Worm (Caenorhabditis elegans) whole organism, L4 larva: ENCODE results near the gene npp-18.

Experiments used
- F10B5.3 ChIP-seq: sonication (generic microtip); optimal IDR thresholded peaks from 2 replicates; lab custom pipeline; 2016; ENCODE audit warnings: mild to moderate bottlenecking, missing genetic modification characterization, missing compliant biosample characterization
- F37D6.2 ChIP-seq: sonication (generic microtip); optimal IDR thresholded peaks from 2 replicates; lab custom pipeline; 2016; ENCODE audit warnings: mild to moderate bottlenecking, missing genetic modification characterization, missing compliant biosample characterization
- F49E8.2 ChIP-seq: sonication (generic microtip); optimal IDR thresholded peaks from 2 replicates; lab custom pipeline; 2016; ENCODE audit warnings: missing compliant biosample characterization, mild to moderate bottlenecking, missing genetic modification characterization, borderline replicate concordance
- T20F7.1 ChIP-seq: fragments of 200-800 bp; sonication (Bioruptor generic); optimal IDR thresholded peaks from 2 replicates; lab custom pipeline; 2018; ENCODE audit warnings: mild to moderate bottlenecking, missing genetic modification characterization, missing compliant biosample characterization
- Y105C5A.15 ChIP-seq: fragments of 200-800 bp; sonication (Bioruptor generic); IDR thresholded peaks from 2 replicates; pipeline ENCODE4 v1.3.6; 2022; ENCODE audit warnings: missing genetic modification characterization, missing compliant biosample characterization
- Y48G9A.11 ChIP-seq: fragments of 200-800 bp; sonication (Bioruptor generic); IDR thresholded peaks from 2 replicates; pipeline ENCODE4 v1.3.6; 2022; ENCODE audit warnings: missing genetic modification reagents, missing genetic modification characterization, missing compliant biosample characterization
- Y75B8A.6 ChIP-seq: fragments of 200-800 bp; sonication (Bioruptor generic); IDR thresholded peaks from 2 replicates; pipeline ENCODE4 v1.3.6; 2022; ENCODE audit warnings: missing genetic modification reagents, missing genetic modification characterization, missing compliant biosample characterization
- ZK546.5 ChIP-seq, 2 experiments: sonication (generic microtip); optimal IDR thresholded peaks; 2 replicates each; lab custom pipeline; 2017; ENCODE audit warnings: missing biosample characterization in 2 of 2, missing genetic modification characterization in 2 of 2
- aly-2 ChIP-seq: sonication (generic microtip); optimal IDR thresholded peaks from 2 replicates; lab custom pipeline; 2018; ENCODE audit warnings: missing biosample characterization, missing genetic modification characterization
- ama-1 ChIP-seq: fragments of 150-350 bp; optimal IDR thresholded peaks from 2 replicates; lab custom pipeline; 2014; ENCODE audit warnings: inconsistent platforms, mixed read lengths
- arid-1 ChIP-seq: fragments of 200-800 bp; sonication (Bioruptor generic); conservative IDR thresholded peaks from 2 replicates; pipeline ENCODE4 v1.3.6; 2022; ENCODE audit warnings: missing genetic modification reagents, missing genetic modification characterization, missing compliant biosample characterization
- attf-4 ChIP-seq: sonication (generic microtip); optimal IDR thresholded peaks from 3 replicates; lab custom pipeline; 2017; ENCODE audit warnings: missing biosample characterization, missing genetic modification characterization
- ceh-20 ChIP-seq: fragments of 200-800 bp; sonication (Bioruptor generic); IDR thresholded peaks from 2 replicates; pipeline ENCODE4 v1.3.6; 2022; ENCODE audit warnings: missing genetic modification reagents, missing genetic modification characterization, missing compliant biosample characterization
- ceh-28 ChIP-seq: fragments of 150-350 bp; optimal IDR thresholded peaks from 2 replicates; lab custom pipeline; 2014; ENCODE audit warnings: missing biosample characterization, missing genetic modification reagents, missing genetic modification characterization
- ceh-32 ChIP-seq: sonication (generic microtip); optimal IDR thresholded peaks from 2 replicates; lab custom pipeline; 2016; ENCODE audit warnings: mild to moderate bottlenecking, missing genetic modification characterization, missing compliant biosample characterization; ENCODE audit not compliant: poor library complexity
- ceh-62 ChIP-seq: sonication (generic microtip); optimal IDR thresholded peaks from 2 replicates; lab custom pipeline; 2017; ENCODE audit warnings: missing biosample characterization, missing genetic modification characterization
- ceh-82 ChIP-seq: sonication (generic microtip); optimal IDR thresholded peaks from 2 replicates; lab custom pipeline; 2017; ENCODE audit warnings: missing biosample characterization, missing genetic modification characterization
- ces-1 ChIP-seq: fragments of 150-350 bp; sonication (generic microtip); optimal IDR thresholded peaks from 4 replicates; lab custom pipeline; 2014; ENCODE audit warnings: missing biosample characterization, missing genetic modification reagents, missing genetic modification characterization
- daf-12 ChIP-seq: fragments of 150-350 bp; optimal IDR thresholded peaks from 2 replicates; lab custom pipeline; 2014; ENCODE audit warnings: missing biosample characterization, missing genetic modification reagents, missing genetic modification characterization
- daf-8 ChIP-seq: fragments of 200-800 bp; sonication (Bioruptor generic); IDR thresholded peaks from 2 replicates; pipeline ENCODE4 v1.3.6; 2022; ENCODE audit warnings: missing genetic modification characterization, missing compliant biosample characterization
- dmd-6 ChIP-seq: fragments of 200-800 bp; sonication (Bioruptor generic); IDR thresholded peaks from 2 replicates; pipeline ENCODE4 v1.3.6; 2022; ENCODE audit warnings: missing genetic modification reagents, missing genetic modification characterization, missing compliant biosample characterization
- dmd-8 ChIP-seq: fragments of 200-800 bp; sonication (Bioruptor generic); IDR thresholded peaks from 2 replicates; pipeline ENCODE4 v1.3.6; 2022; ENCODE audit warnings: missing genetic modification characterization, missing compliant biosample characterization
- dmd-9 ChIP-seq: fragments of 200-800 bp; sonication (Bioruptor generic); IDR thresholded peaks from 2 replicates; pipeline ENCODE4 v1.3.6; 2022; ENCODE audit warnings: missing genetic modification reagents, missing genetic modification characterization, missing compliant biosample characterization
- egl-27 ChIP-seq: sonication (generic microtip); optimal IDR thresholded peaks from 3 replicates; lab custom pipeline; 2017; ENCODE audit warnings: missing biosample characterization, missing genetic modification reagents, missing genetic modification characterization
- fkh-10 ChIP-seq: fragments of 150-350 bp; optimal IDR thresholded peaks from 2 replicates; lab custom pipeline; 2014; ENCODE audit warnings: missing biosample characterization, missing genetic modification reagents, missing genetic modification characterization
- fos-1 ChIP-seq: fragments of 150-350 bp; optimal IDR thresholded peaks from 2 replicates; lab custom pipeline; 2014; ENCODE audit warnings: missing biosample characterization, missing genetic modification characterization
- jun-1 ChIP-seq: fragments of 150-350 bp; optimal IDR thresholded peaks from 2 replicates; lab custom pipeline; 2014; ENCODE audit warnings: missing biosample characterization, missing genetic modification reagents, missing genetic modification characterization
- lim-7 ChIP-seq: fragments of 200-800 bp; sonication (Bioruptor generic); IDR thresholded peaks from 2 replicates; pipeline ENCODE4 v1.3.6; 2022; ENCODE audit warnings: missing genetic modification characterization, missing compliant biosample characterization
- lin-38 ChIP-seq: fragments of 200-800 bp; sonication (Bioruptor generic); IDR thresholded peaks from 2 replicates; pipeline ENCODE4 v1.3.6; 2022; ENCODE audit warnings: missing genetic modification reagents, missing genetic modification characterization, missing compliant biosample characterization
- lin-39 ChIP-seq: fragments of 150-350 bp; optimal IDR thresholded peaks from 2 replicates; lab custom pipeline; 2014; ENCODE audit warnings: missing biosample characterization, missing genetic modification reagents, missing genetic modification characterization
- lir-3 ChIP-seq: sonication (generic microtip); optimal IDR thresholded peaks from 2 replicates; lab custom pipeline; 2016; ENCODE audit warnings: mild to moderate bottlenecking, missing genetic modification characterization, missing compliant biosample characterization
- lsy-2 ChIP-seq, 2 experiments: fragments of 150-350 bp in 1 of 2; sonication (generic microtip) in 1 of 2; optimal IDR thresholded peaks; 2 replicates each; lab custom pipeline; 2014 to 2017; ENCODE audit warnings: missing biosample characterization in 2 of 2, missing genetic modification characterization in 2 of 2
- madf-5 ChIP-seq, 2 experiments: fragments of 200-800 bp; sonication (Bioruptor generic); IDR thresholded peaks; 2 replicates each; pipeline ENCODE4 v1.3.6; 2022; ENCODE audit warnings: missing compliant biosample characterization in 2 of 2, missing genetic modification characterization in 2 of 2
- mdl-1 ChIP-seq, 2 experiments: fragments of 150-350 bp in 1 of 2; sonication (generic microtip) in 1 of 2; optimal IDR thresholded peaks; 2 replicates each; lab custom pipeline; 2014 to 2017; ENCODE audit warnings: missing biosample characterization in 2 of 2, missing genetic modification characterization in 2 of 2
- mdt-29 ChIP-seq: fragments of 200-800 bp; sonication (Bioruptor generic); IDR thresholded peaks from 2 replicates; pipeline ENCODE4 v1.3.6; 2022; ENCODE audit warnings: missing genetic modification reagents, missing genetic modification characterization, missing compliant biosample characterization
- mxl-2 ChIP-seq: fragments of 200-800 bp; sonication (Bioruptor generic); conservative IDR thresholded peaks from 2 replicates; pipeline ENCODE4 v1.3.6; 2022; ENCODE audit warnings: missing genetic modification reagents, missing genetic modification characterization, missing compliant biosample characterization
- mxl-3 ChIP-seq: fragments of 200-800 bp; sonication (Bioruptor generic); optimal IDR thresholded peaks from 2 replicates; lab custom pipeline; 2018; ENCODE audit warnings: mild to moderate bottlenecking, missing genetic modification characterization, missing compliant biosample characterization
- nhr-102 ChIP-seq: sonication (generic microtip); optimal IDR thresholded peaks from 2 replicates; lab custom pipeline; 2016; ENCODE audit warnings: mild to moderate bottlenecking, missing genetic modification characterization, moderate library complexity, missing compliant biosample characterization
- nhr-11 ChIP-seq: fragments of 150-350 bp; optimal IDR thresholded peaks from 2 replicates; lab custom pipeline; 2014; ENCODE audit warnings: missing biosample characterization, missing genetic modification characterization
- nhr-111 ChIP-seq: fragments of 200-800 bp; sonication (Bioruptor generic); optimal IDR thresholded peaks from 2 replicates; lab custom pipeline; 2018; ENCODE audit warnings: mild to moderate bottlenecking, missing genetic modification characterization, missing compliant biosample characterization
- nhr-28 ChIP-seq: fragments of 150-350 bp; optimal IDR thresholded peaks from 2 replicates; lab custom pipeline; 2014; ENCODE audit warnings: missing biosample characterization, missing genetic modification characterization
- nhr-41 ChIP-seq: fragments of 200-800 bp; sonication (Bioruptor generic); IDR thresholded peaks from 2 replicates; pipeline ENCODE4 v1.3.6; 2022; ENCODE audit warnings: missing genetic modification reagents, missing genetic modification characterization, missing compliant biosample characterization
- nhr-42 ChIP-seq: fragments of 200-800 bp; sonication (Bioruptor generic); IDR thresholded peaks from 2 replicates; pipeline ENCODE4 v1.3.6; 2022; ENCODE audit warnings: missing genetic modification characterization, missing compliant biosample characterization
- nhr-48 ChIP-seq: sonication (generic microtip); optimal IDR thresholded peaks from 2 replicates; lab custom pipeline; 2016; ENCODE audit warnings: mild to moderate bottlenecking, missing genetic modification characterization, missing compliant biosample characterization
- nhr-77 ChIP-seq: fragments of 150-350 bp; optimal IDR thresholded peaks from 2 replicates; lab custom pipeline; 2014; ENCODE audit warnings: missing biosample characterization, missing genetic modification characterization
- pha-4 ChIP-seq, 2 experiments: fragments of 150-350 bp in 1 of 2; fragments of 200-800 bp in 1 of 2; sonication (Bioruptor generic) in 1 of 2; IDR thresholded peaks in 1 of 2; optimal IDR thresholded peaks in 1 of 2; 2 replicates each; pipeline versions ENCODE4 v1.3.6 to Lab custom; 2014 to 2022; ENCODE audit warnings: missing genetic modification characterization in 2 of 2, missing genetic modification reagents in 2 of 2, missing biosample characterization in 1 of 2, missing compliant biosample characterization in 1 of 2
- rbr-2 ChIP-seq: sonication (generic microtip); optimal IDR thresholded peaks from 2 replicates; lab custom pipeline; 2016; ENCODE audit warnings: missing genotype, missing genetic modification characterization, missing compliant biosample characterization
- saeg-2 ChIP-seq: fragments of 200-800 bp; sonication (Bioruptor generic); IDR thresholded peaks from 2 replicates; pipeline ENCODE4 v1.3.6; 2022; ENCODE audit warnings: missing genetic modification reagents, missing genetic modification characterization, missing compliant biosample characterization
- set-16 ChIP-seq: fragments of 200-800 bp; sonication (Bioruptor generic); IDR thresholded peaks from 2 replicates; pipeline ENCODE4 v1.3.6; 2022; ENCODE audit warnings: missing genetic modification reagents, missing genetic modification characterization, missing compliant biosample characterization
- unc-39 ChIP-seq: sonication (generic microtip); optimal IDR thresholded peaks from 2 replicates; lab custom pipeline; 2017; ENCODE audit warnings: missing biosample characterization, missing genetic modification characterization
- zag-1 ChIP-seq: fragments of 150-350 bp; optimal IDR thresholded peaks from 2 replicates; lab custom pipeline; 2014; ENCODE audit warnings: missing biosample characterization, missing genetic modification characterization
- zip-11 ChIP-seq: fragments of 200-800 bp; sonication (Bioruptor generic); IDR thresholded peaks from 2 replicates; pipeline ENCODE4 v1.3.6; 2022; ENCODE audit warnings: missing genetic modification characterization, missing compliant biosample characterization

Gene npp-18

ce11 chrIII:13268856-13269255, 27.8 kb upstream of the npp-18 start, which contains the start of gene cpf-2:
TSS of gene cpf-2 (minus strand) at chrIII:13268883.
- TF ChIP-seq lsy-2 (tag; optimal IDR thresholded peaks at IDR 0.05; lab: Kevin White, UChicago) (peak in 1 of 2 experiments; percentile 72), lin-39 (no peak), nhr-41 (GFP tag; lab: Robert Waterston, UW) (no peak), T20F7.1 (GFP tag; lab: Kevin White, UChicago) (no peak), Y105C5A.15 (GFP tag; lab: Robert Waterston, UW) (no peak), arid-1 (GFP tag; lab: Robert Waterston, UW) (0 out of 2 replicates have a peak, but pooled peaks have one; percentile 27), ceh-32 (tag; lab: Kevin White, UChicago) (no peak), dmd-6 (peak; percentile 34; the same call in 1 of the 2 replicates), ceh-62 (tag; lab: Kevin White, UChicago) (no peak), madf-5 (GFP tag; IDR thresholded peaks at IDR 0.05; lab: Robert Waterston, UW) (no peak), F37D6.2 (tag; lab: Kevin White, UChicago) (peak; percentile 30), zip-11 (GFP tag; lab: Robert Waterston, UW) (no peak), ama-1 (lab: Kevin White, UChicago) (no peak), Y75B8A.6 (GFP tag; lab: Robert Waterston, UW) (no peak), mdt-29 (GFP tag; lab: Robert Waterston, UW) (no peak), ceh-82 (tag; lab: Kevin White, UChicago) (no peak), mdl-1 (tag; optimal IDR thresholded peaks at IDR 0.05; lab: Kevin White, UChicago) (no peak), rbr-2 (peak; percentile 46), nhr-11 (tag; lab: Kevin White, UChicago) (no peak), set-16 (GFP tag; lab: Robert Waterston, UW) (no peak), daf-12 (no peak), attf-4 (tag; lab: Kevin White, UChicago) (no peak), jun-1 (no peak), fos-1 (no peak), fkh-10 (GFP tag; lab: Kevin White, UChicago) (peak; percentile 40), F10B5.3 (tag; lab: Kevin White, UChicago) (no peak), egl-27 (tag; lab: Kevin White, UChicago) (no peak), unc-39 (tag; lab: Kevin White, UChicago) (no peak), lim-7 (peak; percentile 63; the same call in 1 of the 2 replicates), daf-8 (GFP tag; lab: Robert Waterston, UW) (no peak), zag-1 (tag; lab: Kevin White, UChicago) (no peak), mxl-2 (no peak), nhr-28 (tag; lab: Kevin White, UChicago) (no peak), aly-2 (no peak), Y48G9A.11 (GFP tag; lab: Robert Waterston, UW) (no peak), nhr-111 (GFP tag; lab: Kevin White, UChicago) (no peak), ZK546.5 (tag; optimal IDR thresholded peaks at IDR 0.05; lab: Kevin White, UChicago) (no peak), nhr-42 (GFP tag; lab: Robert Waterston, UW) (0 out of 2 replicates have a peak, but pooled peaks have one; percentile 59), nhr-102 (tag; lab: Kevin White, UChicago) (peak; percentile 40), pha-4 (GFP tag; IDR thresholded peaks at IDR 0.05; lab: Robert Waterston, UW) (0 out of 2 replicates have a peak, but pooled peaks have one; percentile 24), pha-4 (tag; optimal IDR thresholded peaks at IDR 0.05; lab: Kevin White, UChicago) (no peak), dmd-9 (GFP tag; lab: Robert Waterston, UW) (peak; percentile 31; the same call in 1 of the 2 replicates), nhr-77 (tag; lab: Kevin White, UChicago) (no peak), lin-38 (GFP tag; lab: Robert Waterston, UW) (peak; percentile 74), dmd-8 (GFP tag; lab: Robert Waterston, UW) (no peak), ceh-20 (GFP tag; lab: Robert Waterston, UW) (no peak), saeg-2 (0 out of 2 replicates have a peak, but pooled peaks have one; percentile 25), ces-1 (GFP tag; lab: Kevin White, UChicago) (peak; percentile 17), lir-3 (tag; lab: Kevin White, UChicago) (no peak), nhr-48 (tag; lab: Kevin White, UChicago) (peak; percentile 42), F49E8.2 (tag; lab: Kevin White, UChicago) (no peak), mxl-3 (GFP tag; lab: Kevin White, UChicago) (peak; percentile 53), ceh-28 (tag; lab: Kevin White, UChicago) (peak; percentile 3)
